Fruit fly (Drosophila melanogaster) whole organism, embryonic: ENCODE measurements around the gene CG7016.

Experiments
- CG1832 ChIP-seq: fragments of 200-800 bp; sonication (Bioruptor generic); optimal IDR thresholded peaks from 2 replicates; lab custom pipeline; 2017; ENCODE audit warnings: missing biosample characterization, mild to moderate bottlenecking, missing genetic modification characterization, inconsistent platforms
- CG7556 ChIP-seq: fragments of 200-800 bp; sonication (Bioruptor generic); optimal IDR thresholded peaks from 2 replicates; lab custom pipeline; 2017; ENCODE audit warnings: missing biosample characterization, mild to moderate bottlenecking, missing genetic modification characterization
- CG7786 ChIP-seq: fragments of 200-800 bp; sonication (Bioruptor generic); optimal IDR thresholded peaks from 2 replicates; lab custom pipeline; 2016; ENCODE audit warnings: missing biosample characterization, missing genetic modification characterization
- Dad ChIP-seq: fragments of 200-800 bp; sonication (Bioruptor generic); optimal IDR thresholded peaks from 3 replicates; lab custom pipeline; 2016; ENCODE audit warnings: missing biosample characterization, missing genetic modification characterization
- ara ChIP-seq: fragments of 200-800 bp; sonication (Bioruptor generic); IDR thresholded peaks from 2 replicates; pipeline ENCODE4 v1.3.6; 2022; ENCODE audit warnings: missing biosample characterization, missing genetic modification characterization
- br ChIP-seq: fragments of >200 bp; optimal IDR thresholded peaks from 2 replicates; lab custom pipeline; 2017
- caup ChIP-seq: fragments of 200-800 bp; sonication (Bioruptor generic); optimal IDR thresholded peaks from 3 replicates; lab custom pipeline; 2017; ENCODE audit warnings: missing biosample characterization, mild to moderate bottlenecking, missing genetic modification characterization, moderate library complexity; ENCODE audit not compliant: severe bottlenecking

- no peak for TF ChIP-seq caup (GFP tag; lab: Kevin White, UChicago)
- no peak for TF ChIP-seq CG1832 (GFP tag; lab: Kevin White, UChicago)
- TF ChIP-seq CG7786 = no peak
- no peak for TF ChIP-seq ara
- no peak for TF ChIP-seq CG7556 (GFP tag; lab: Kevin White, UChicago)
- TF ChIP-seq br (lab: Kevin White, UChicago) = no peak
- TF ChIP-seq Dad (GFP tag; lab: Kevin White, UChicago) = no peak
These were observed 32.8 kb upstream of the CG7016 start, which contains the start of the genes Kaz and CG43273 for dm6 chr3R:24829887-24830351.
